Comparison of ENCODE assay signal across 5 fruit fly cellular contexts in the genomic region with DNA sequence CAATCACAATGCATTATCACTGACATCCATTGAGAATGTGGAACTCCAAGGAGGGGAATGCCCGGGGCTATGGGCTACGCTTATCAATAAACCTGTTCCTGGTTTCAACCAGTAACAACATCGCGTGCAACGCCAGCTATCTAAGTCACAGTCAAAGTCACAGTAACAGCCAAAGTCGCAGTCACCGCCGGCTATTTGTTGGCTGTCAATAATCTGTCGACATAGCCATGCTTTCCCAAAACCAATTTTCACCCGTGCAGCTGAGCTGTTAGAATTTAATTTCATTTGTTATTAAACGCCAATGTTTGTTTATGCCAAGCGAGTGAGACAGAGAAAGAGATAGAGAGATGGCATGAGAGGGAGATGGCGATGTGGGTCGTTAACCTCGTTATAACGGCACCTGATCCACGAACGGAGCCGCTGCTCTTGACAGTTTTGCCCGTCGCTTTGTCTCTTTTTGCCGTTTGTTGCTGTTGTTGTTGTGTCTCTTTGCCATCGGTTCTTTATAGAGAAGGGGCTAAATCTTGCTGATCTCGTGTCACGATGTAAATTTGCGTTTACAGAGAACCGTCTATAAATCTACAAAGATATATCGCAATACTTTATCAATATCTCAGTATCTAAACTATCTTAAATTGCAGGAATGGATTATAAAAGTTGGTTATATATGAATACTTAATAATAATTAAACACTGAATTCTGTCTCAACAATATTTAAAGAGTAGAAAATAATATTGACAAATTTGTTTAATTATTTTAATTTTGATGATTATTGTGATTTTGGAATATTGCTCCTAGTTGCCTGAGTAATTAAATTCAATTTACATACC.
A peak's percentile ranks its signal among the peaks of the same experiment; 100 is the strongest.
TF ChIP-seq lines count a peak whose summit lies in the region.

No protein-coding gene starts in this region.

- TF ChIP-seq CTCF in whole organism, embryonic (GFP tag; optimal IDR thresholded peaks at IDR 0.05; lab: Kevin White, UChicago) = peak; percentile 11

TF ChIP-seq in whole organism, adult, 20 proteins besides CTCF, POLR2A, EP300 and RAD21:
- no peak for TF ChIP-seq CG7045 (GFP tag; optimal IDR thresholded peaks at IDR 0.05; lab: Kevin White, UChicago)
- TF ChIP-seq toe (GFP tag; optimal IDR thresholded peaks at IDR 0.05; lab: Kevin White, UChicago) = no peak
- no peak for TF ChIP-seq CG1620 (GFP tag; optimal IDR thresholded peaks at IDR 0.05; lab: Kevin White, UChicago)
- TF ChIP-seq kay (GFP tag; lab: Kevin White, UChicago; ENCODE audit: borderline replicate concordance) = no peak
- TF ChIP-seq Hr96 (GFP tag; optimal IDR thresholded peaks at IDR 0.05; lab: Kevin White, UChicago) = no peak
- peak; percentile 66 for TF ChIP-seq ovo (GFP tag; optimal IDR thresholded peaks at IDR 0.05; lab: Kevin White, UChicago)

TF ChIP-seq in whole organism, embryonic, 481 proteins besides CTCF, POLR2A, EP300 and RAD21 (continues in another document):
- TF ChIP-seq CG11085 (GFP tag; IDR thresholded peaks at IDR 0.05; lab: Robert Waterston, UW) = no peak
- TF ChIP-seq D19A (tag; optimal IDR thresholded peaks at IDR 0.05; lab: Kevin White, UChicago) = peak; percentile 23
- TF ChIP-seq row (GFP tag; IDR thresholded peaks at IDR 0.05; lab: Robert Waterston, UW) = peak; percentile 54
- 0 out of 2 replicates have a peak, but pooled peaks have one; percentile 29 for TF ChIP-seq sens-2 (GFP tag; IDR thresholded peaks at IDR 0.05; lab: Robert Waterston, UW)
- no peak for TF ChIP-seq repo (GFP tag; optimal IDR thresholded peaks at IDR 0.05; lab: Kevin White, UChicago)
- TF ChIP-seq CG2199 (GFP tag; IDR thresholded peaks at IDR 0.05; lab: Robert Waterston, UW) = peak; percentile 73; the same call in 1 of the 3 replicates
- peak; percentile 15 for TF ChIP-seq pros (GFP tag; optimal IDR thresholded peaks at IDR 0.05; lab: Kevin White, UChicago)
- no peak for TF ChIP-seq CG8290 (GFP tag; optimal IDR thresholded peaks at IDR 0.05; lab: Kevin White, UChicago)
- TF ChIP-seq CG8290 (tag; optimal IDR thresholded peaks at IDR 0.05; lab: Kevin White, UChicago) = peak in 1 of 2 experiments; percentile 61
- peak; percentile 39 for TF ChIP-seq CG11504 (tag; optimal IDR thresholded peaks at IDR 0.05; lab: Kevin White, UChicago)
- no peak for TF ChIP-seq Six4 (GFP tag; optimal IDR thresholded peaks at IDR 0.05; lab: Kevin White, UChicago)
- TF ChIP-seq CG1529 (GFP tag; optimal IDR thresholded peaks at IDR 0.05; lab: Kevin White, UChicago) = peak; percentile 29
- TF ChIP-seq Chrac-16 (GFP tag; optimal IDR thresholded peaks at IDR 0.05; lab: Kevin White, UChicago) = peak; percentile 6
- no peak for TF ChIP-seq Adf1 (GFP tag; IDR thresholded peaks at IDR 0.05; lab: Robert Waterston, UW)
- peak; percentile 10 for TF ChIP-seq CG13424 (tag; optimal IDR thresholded peaks at IDR 0.05; lab: Kevin White, UChicago)
- TF ChIP-seq MTF-1 (GFP tag; optimal IDR thresholded peaks at IDR 0.05; lab: Kevin White, UChicago; ENCODE audit: borderline replicate concordance) = no peak
- TF ChIP-seq dmrt11E (tag; optimal IDR thresholded peaks at IDR 0.05; lab: Kevin White, UChicago) = peak; percentile 47
- peak; percentile 28 for TF ChIP-seq CG15696 (tag; optimal IDR thresholded peaks at IDR 0.05; lab: Kevin White, UChicago)

TF ChIP-seq in whole organism, prepupa, 60 proteins besides CTCF, POLR2A, EP300 and RAD21 (continues in another document):
- TF ChIP-seq OdsH (GFP tag; optimal IDR thresholded peaks at IDR 0.05; lab: Kevin White, UChicago) (peak; percentile 25), fkh (GFP tag; optimal IDR thresholded peaks at IDR 0.05; lab: Kevin White, UChicago) (peak; percentile 86), Sox102F (GFP tag; optimal IDR thresholded peaks at IDR 0.05; lab: Kevin White, UChicago) (peak; percentile 39), dsx (GFP tag; optimal IDR thresholded peaks at IDR 0.05; lab: Kevin White, UChicago; ENCODE audit: poor library complexity, severe bottlenecking) (no peak), salr (GFP tag; optimal IDR thresholded peaks at IDR 0.05; lab: Kevin White, UChicago) (peak in 1 of 2 experiments; percentile 23), ss (GFP tag; optimal IDR thresholded peaks at IDR 0.05; lab: Kevin White, UChicago) (peak; percentile 18 to 70), CG3032 (tag; optimal IDR thresholded peaks at IDR 0.05; lab: Kevin White, UChicago) (peak; percentile 33), CG11762 (GFP tag; optimal IDR thresholded peaks at IDR 0.05; lab: Kevin White, UChicago; ENCODE audit: insufficient read depth) (no peak), CG6854 (GFP tag; optimal IDR thresholded peaks at IDR 0.05; lab: Kevin White, UChicago) (no peak), CG6808 (GFP tag; optimal IDR thresholded peaks at IDR 0.05; lab: Kevin White, UChicago) (no peak), net (GFP tag; optimal IDR thresholded peaks at IDR 0.05; lab: Kevin White, UChicago) (no peak), CG7368 (GFP tag; optimal IDR thresholded peaks at IDR 0.05; lab: Kevin White, UChicago) (no peak), Blimp-1 (GFP tag; optimal IDR thresholded peaks at IDR 0.05; lab: Kevin White, UChicago) (no peak), CG8632 (GFP tag; optimal IDR thresholded peaks at IDR 0.05; lab: Kevin White, UChicago) (no peak), eg (GFP tag; IDR thresholded peaks at IDR 0.05; lab: Robert Waterston, UW) (no peak), spab (GFP tag; optimal IDR thresholded peaks at IDR 0.05; lab: Kevin White, UChicago) (no peak), CG9139 (GFP tag; optimal IDR thresholded peaks at IDR 0.05; lab: Kevin White, UChicago) (no peak), fd59A (GFP tag; optimal IDR thresholded peaks at IDR 0.05; lab: Kevin White, UChicago) (no peak), lz (GFP tag; optimal IDR thresholded peaks at IDR 0.05; lab: Kevin White, UChicago) (peak; percentile 18)

TF ChIP-seq in whole organism, pupa, 21 proteins besides CTCF, POLR2A, EP300 and RAD21:
- TF ChIP-seq CG4496 (GFP tag; IDR thresholded peaks at IDR 0.05; lab: Robert Waterston, UW) = 0 out of 3 replicates have a peak, but pooled peaks have one; percentile 41
- TF ChIP-seq fd96Ca (GFP tag; IDR thresholded peaks at IDR 0.05; lab: Robert Waterston, UW) = no peak
- TF ChIP-seq CG10348 (GFP tag; IDR thresholded peaks at IDR 0.05; lab: Robert Waterston, UW) = no peak
- peak; percentile 11 for TF ChIP-seq CG9948 (tag; optimal IDR thresholded peaks at IDR 0.05; lab: Kevin White, UChicago)
- peak; percentile 52 for TF ChIP-seq CG8301 (tag; optimal IDR thresholded peaks at IDR 0.05; lab: Kevin White, UChicago)
- peak; percentile 13 for TF ChIP-seq CG15710 (tag; optimal IDR thresholded peaks at IDR 0.05; lab: Kevin White, UChicago)
- TF ChIP-seq D1 (tag; optimal IDR thresholded peaks at IDR 0.05; lab: Kevin White, UChicago) = no peak
- peak; percentile 25 for TF ChIP-seq CG8159 (tag; optimal IDR thresholded peaks at IDR 0.05; lab: Kevin White, UChicago)
- TF ChIP-seq Snoo (tag; optimal IDR thresholded peaks at IDR 0.05; lab: Kevin White, UChicago) = no peak
- no peak for TF ChIP-seq CG32121 (GFP tag; IDR thresholded peaks at IDR 0.05; lab: Robert Waterston, UW)
- no peak for TF ChIP-seq CG13204 (GFP tag; optimal IDR thresholded peaks at IDR 0.05; lab: Kevin White, UChicago)
- no peak for TF ChIP-seq CG12605 (GFP tag; IDR thresholded peaks at IDR 0.05; lab: Robert Waterston, UW)
- peak; percentile 97 for TF ChIP-seq EcR (GFP tag; optimal IDR thresholded peaks at IDR 0.05; lab: Kevin White, UChicago)
- no peak for TF ChIP-seq CG17806 (tag; optimal IDR thresholded peaks at IDR 0.05; lab: Kevin White, UChicago)
- TF ChIP-seq rn (GFP tag; IDR thresholded peaks at IDR 0.05; lab: Robert Waterston, UW) = no peak
- no peak for TF ChIP-seq CG34367 (tag; optimal IDR thresholded peaks at IDR 0.05; lab: Kevin White, UChicago)
- no peak for TF ChIP-seq Ets98B (GFP tag; IDR thresholded peaks at IDR 0.05; lab: Robert Waterston, UW)
- peak; percentile 69 for TF ChIP-seq CG14655 (GFP tag; optimal IDR thresholded peaks at IDR 0.05; lab: Kevin White, UChicago)
- TF ChIP-seq Pif1A (GFP tag; optimal IDR thresholded peaks at IDR 0.05; lab: Kevin White, UChicago) = no peak
- no peak for TF ChIP-seq Pif1B (GFP tag; optimal IDR thresholded peaks at IDR 0.05; lab: Kevin White, UChicago)
- TF ChIP-seq gl (tag; optimal IDR thresholded peaks at IDR 0.05; lab: Kevin White, UChicago) = no peak

TF ChIP-seq in whole organism, wandering third instar larva, 38 proteins besides CTCF, POLR2A, EP300 and RAD21:
- TF ChIP-seq Sp1 (GFP tag; optimal IDR thresholded peaks at IDR 0.05; lab: Kevin White, UChicago) (peak; percentile 13), foxo (GFP tag; optimal IDR thresholded peaks at IDR 0.05; lab: Kevin White, UChicago) (peak in 1 of 2 experiments; percentile 14), pan (optimal IDR thresholded peaks at IDR 0.05; lab: Kevin White, UChicago) (no peak), Rel (GFP tag; optimal IDR thresholded peaks at IDR 0.05; lab: Kevin White, UChicago) (no peak), Rel (tag; optimal IDR thresholded peaks at IDR 0.05; lab: Kevin White, UChicago) (peak; percentile 88)
